Worm (Caenorhabditis elegans): ENCODE measurements around the gene srx-130.

ce11 chrV:13891489-13891888, 48.2 kb downstream of the srx-130 start:
- no peak for TF ChIP-seq fos-1 (tag; optimal IDR thresholded peaks at IDR 0.05)
- TF ChIP-seq dmd-4 (tag; optimal IDR thresholded peaks at IDR 0.05) = no peak
- TF ChIP-seq nhr-237 (tag; optimal IDR thresholded peaks at IDR 0.05) = no peak
- TF ChIP-seq ceh-82 (tag; optimal IDR thresholded peaks at IDR 0.05) = no peak
- TF ChIP-seq lin-11 (tag; optimal IDR thresholded peaks at IDR 0.05) = no peak
- no peak for TF ChIP-seq nhr-10 (tag; optimal IDR thresholded peaks at IDR 0.05)
- TF ChIP-seq zag-1 (tag; optimal IDR thresholded peaks at IDR 0.05) = no peak
- no peak for TF ChIP-seq snpc-4 (tag; optimal IDR thresholded peaks at IDR 0.05)
- no peak for TF ChIP-seq mdl-1 (tag; optimal IDR thresholded peaks at IDR 0.05)
- TF ChIP-seq unc-62 (GFP tag; optimal IDR thresholded peaks at IDR 0.05) = no peak

All from whole organism, L2 larva.